Fruit fly (Drosophila melanogaster) whole organism, embryonic: ENCODE results near the gene CG5446.

Source experiments
- Adf1 ChIP-seq: fragments of 200-800 bp; sonication (Bioruptor generic); IDR thresholded peaks from 2 replicates; pipeline ENCODE4 v1.3.6; 2022; ENCODE audit warnings: missing biosample characterization, missing genetic modification characterization
- Aef1 ChIP-seq: fragments of 200-800 bp; sonication (Bioruptor generic); IDR thresholded peaks from 3 replicates; pipeline ENCODE4 v1.3.6; 2022; ENCODE audit warnings: missing biosample characterization, missing genetic modification characterization
- Atf6 ChIP-seq: fragments of 200-800 bp; sonication (Bioruptor generic); IDR thresholded peaks from 2 replicates; pipeline ENCODE4 v1.3.6; 2022; ENCODE audit warnings: missing biosample characterization, missing genetic modification characterization
- Bdp1 ChIP-seq: fragments of 200-800 bp; sonication (Bioruptor generic); optimal IDR thresholded peaks from 3 replicates; lab custom pipeline; 2016; ENCODE audit warnings: missing biosample characterization, missing genetic modification characterization
- CG10565 ChIP-seq: fragments of 200-800 bp; sonication (Bioruptor generic); optimal IDR thresholded peaks from 3 replicates; lab custom pipeline; 2016; ENCODE audit warnings: missing biosample characterization, mild to moderate bottlenecking, missing genetic modification characterization
- CG11696 ChIP-seq: fragments of 200-800 bp; sonication (Bioruptor generic); IDR thresholded peaks from 2 replicates; pipeline ENCODE4 v1.3.6; 2022; ENCODE audit warnings: missing biosample characterization, missing genetic modification characterization
- CG12299 ChIP-seq: fragments of 200-800 bp; sonication (Bioruptor generic); optimal IDR thresholded peaks from 2 replicates; lab custom pipeline; 2018; ENCODE audit warnings: missing biosample characterization, mild to moderate bottlenecking, missing genetic modification characterization
- CG13296 ChIP-seq: fragments of 200-800 bp; sonication (Bioruptor generic); optimal IDR thresholded peaks from 3 replicates; lab custom pipeline; 2018; ENCODE audit warnings: missing biosample characterization, mild to moderate bottlenecking, missing genetic modification characterization
- CG13424 ChIP-seq: fragments of 200-800 bp; sonication (Bioruptor generic); optimal IDR thresholded peaks from 2 replicates; lab custom pipeline; 2019; ENCODE audit warnings: missing biosample characterization, mild to moderate bottlenecking, missing genetic modification characterization, moderate library complexity
- CG13894 ChIP-seq: fragments of 200-800 bp; sonication (Bioruptor generic); optimal IDR thresholded peaks from 3 replicates; lab custom pipeline; 2018; ENCODE audit warnings: missing biosample characterization, mild to moderate bottlenecking, missing genetic modification characterization, moderate library complexity
- CG14860 ChIP-seq: fragments of 200-800 bp; sonication (Bioruptor generic); IDR thresholded peaks from 3 replicates; pipeline ENCODE4 v1.3.6; 2022; ENCODE audit warnings: missing biosample characterization, missing genetic modification characterization; ENCODE audit not compliant: partially characterized antibody
- CG1529 ChIP-seq: fragments of 200-800 bp; sonication (Bioruptor generic); optimal IDR thresholded peaks from 3 replicates; lab custom pipeline; 2018; ENCODE audit warnings: missing biosample characterization, missing genetic modification characterization
- CG17359 ChIP-seq: fragments of 200-800 bp; sonication (Bioruptor generic); optimal IDR thresholded peaks from 3 replicates; lab custom pipeline; 2018; ENCODE audit warnings: missing biosample characterization, mild to moderate bottlenecking, missing genetic modification characterization, moderate library complexity
- CG18011 ChIP-seq: fragments of 200-800 bp; sonication (Bioruptor generic); optimal IDR thresholded peaks from 2 replicates; lab custom pipeline; 2017; ENCODE audit warnings: missing biosample characterization, missing genetic modification characterization, mild to moderate bottlenecking, moderate library complexity, missing genotype
- CG18599 ChIP-seq: fragments of 200-800 bp; sonication (Bioruptor generic); optimal IDR thresholded peaks from 3 replicates; lab custom pipeline; 2017; ENCODE audit warnings: missing biosample characterization, missing genetic modification characterization, mild to moderate bottlenecking, moderate library complexity, missing genetic modification reagents
- CG2202 ChIP-seq: fragments of 200-800 bp; sonication (Bioruptor generic); optimal IDR thresholded peaks from 2 replicates; lab custom pipeline; 2018; ENCODE audit warnings: missing biosample characterization, mild to moderate bottlenecking, missing genetic modification characterization
- CG30020 ChIP-seq: fragments of 200-800 bp; optimal IDR thresholded peaks from 2 replicates; lab custom pipeline; 2019; ENCODE audit warnings: missing biosample characterization, mild to moderate bottlenecking, missing genetic modification characterization, moderate library complexity
- CG30431 ChIP-seq: fragments of 200-800 bp; sonication (Bioruptor generic); optimal IDR thresholded peaks from 2 replicates; lab custom pipeline; 2017; ENCODE audit warnings: missing biosample characterization, missing genetic modification characterization
- CG6272 ChIP-seq: fragments of 200-800 bp; sonication (Bioruptor generic); IDR thresholded peaks from 2 replicates; pipeline ENCODE4 v1.3.6; 2022; ENCODE audit warnings: missing biosample characterization, missing genetic modification characterization
- CG7745 ChIP-seq: fragments of 200-800 bp; sonication (Bioruptor generic); optimal IDR thresholded peaks from 2 replicates; lab custom pipeline; 2018; ENCODE audit warnings: missing biosample characterization, mild to moderate bottlenecking, missing genetic modification characterization, moderate library complexity
- CG8388 ChIP-seq: fragments of 200-800 bp; sonication (Bioruptor generic); optimal IDR thresholded peaks from 2 replicates; lab custom pipeline; 2019; ENCODE audit warnings: missing biosample characterization, mild to moderate bottlenecking, missing genetic modification characterization, moderate library complexity
- CG9876 ChIP-seq: fragments of 200-800 bp; sonication (Bioruptor generic); optimal IDR thresholded peaks from 2 replicates; lab custom pipeline; 2016; ENCODE audit warnings: missing biosample characterization, missing genetic modification characterization
- Deaf1 ChIP-seq: fragments of 200-800 bp; optimal IDR thresholded peaks from 3 replicates; lab custom pipeline; 2019; ENCODE audit warnings: missing biosample characterization, mild to moderate bottlenecking, missing genetic modification characterization, moderate library complexity
- Fer3 ChIP-seq: fragments of 200-800 bp; sonication (Bioruptor generic); optimal IDR thresholded peaks from 2 replicates; lab custom pipeline; 2018; ENCODE audit warnings: missing biosample characterization, mild to moderate bottlenecking, missing genetic modification characterization, moderate library complexity
- Gsc ChIP-seq: fragments of 200-800 bp; sonication (Bioruptor generic); IDR thresholded peaks from 2 replicates; pipeline ENCODE4 v1.3.6; 2022; ENCODE audit warnings: missing biosample characterization, missing genetic modification characterization
- Gug ChIP-seq: fragments of 200-800 bp; sonication (Bioruptor generic); IDR thresholded peaks from 4 replicates; pipeline ENCODE4 v1.3.6; 2022; ENCODE audit warnings: missing biosample characterization, missing genetic modification characterization
- HLH3B ChIP-seq: fragments of 200-800 bp; sonication (Bioruptor generic); IDR thresholded peaks from 2 replicates; pipeline ENCODE4 v1.3.6; 2022; ENCODE audit warnings: missing biosample characterization, missing genetic modification characterization
- HLH54F ChIP-seq: fragments of 200-800 bp; sonication (Bioruptor generic); optimal IDR thresholded peaks from 3 replicates; lab custom pipeline; 2016; ENCODE audit warnings: missing biosample characterization, missing genetic modification characterization
- NFAT ChIP-seq: fragments of 200-800 bp; sonication (Bioruptor generic); IDR thresholded peaks from 2 replicates; pipeline ENCODE4 v1.3.6; 2022; ENCODE audit warnings: missing biosample characterization, missing genetic modification characterization
- Rfx ChIP-seq: fragments of 200-800 bp; sonication (Bioruptor generic); IDR thresholded peaks from 2 replicates; pipeline ENCODE4 v1.3.6; 2022; ENCODE audit warnings: missing biosample characterization, missing genetic modification characterization
- Sin3A ChIP-seq: fragments of >200 bp; optimal IDR thresholded peaks from 2 replicates; lab custom pipeline; 2018
- Taf1 ChIP-seq: fragments of 200-800 bp; sonication (Bioruptor generic); IDR thresholded peaks from 2 replicates; pipeline ENCODE4 v1.3.6; 2022; ENCODE audit warnings: missing biosample characterization, missing genetic modification characterization
- ab ChIP-seq: fragments of 200-800 bp; sonication (Bioruptor generic); optimal IDR thresholded peaks from 2 replicates; lab custom pipeline; 2016; ENCODE audit warnings: missing biosample characterization, missing genetic modification characterization
- crp ChIP-seq, 2 experiments: fragments of 200-800 bp; sonication (Bioruptor generic); optimal IDR thresholded peaks; 2 replicates in 1 of 2; 3 replicates in 1 of 2; lab custom pipeline; 2017; ENCODE audit warnings: missing biosample characterization in 2 of 2, missing genetic modification characterization in 2 of 2, mild to moderate bottlenecking in 1 of 2, moderate library complexity in 1 of 2
- dan ChIP-seq: fragments of 200-800 bp; sonication (Bioruptor generic); IDR thresholded peaks from 2 replicates; pipeline ENCODE4 v1.3.6; 2022; ENCODE audit warnings: missing biosample characterization, missing genetic modification characterization
- fd3F ChIP-seq: fragments of 200-800 bp; sonication (Bioruptor generic); optimal IDR thresholded peaks from 2 replicates; lab custom pipeline; 2018; ENCODE audit warnings: missing biosample characterization, mild to moderate bottlenecking, missing genetic modification characterization, moderate library complexity
- fd64A ChIP-seq: fragments of 200-800 bp; sonication (Bioruptor generic); optimal IDR thresholded peaks from 3 replicates; lab custom pipeline; 2018; ENCODE audit warnings: missing biosample characterization, mild to moderate bottlenecking, missing genetic modification characterization
- h ChIP-seq: fragments of >200 bp; optimal IDR thresholded peaks from 2 replicates; lab custom pipeline; 2017
- hbn ChIP-seq: fragments of 200-800 bp; sonication (Bioruptor generic); IDR thresholded peaks from 2 replicates; pipeline ENCODE4 v1.3.6; 2022; ENCODE audit warnings: missing biosample characterization, missing genetic modification characterization; ENCODE audit not compliant: partially characterized antibody
- nau ChIP-seq: fragments of 200-800 bp; sonication (Bioruptor generic); optimal IDR thresholded peaks from 3 replicates; lab custom pipeline; 2017; ENCODE audit warnings: missing biosample characterization, mild to moderate bottlenecking, missing genetic modification characterization, missing genetic modification reagents
- oc ChIP-seq: fragments of 200-800 bp; sonication (Bioruptor generic); optimal IDR thresholded peaks from 2 replicates; lab custom pipeline; 2018; ENCODE audit warnings: missing biosample characterization, mild to moderate bottlenecking, missing genetic modification characterization, moderate library complexity
- prd ChIP-seq, 3 experiments: fragments of >200 bp in 2 of 3; fragments of 200-800 bp in 1 of 3; sonication (Bioruptor generic) in 1 of 3; optimal IDR thresholded peaks in 2 of 3; IDR thresholded peaks in 1 of 3; 2 replicates in 2 of 3; 3 replicates in 1 of 3; pipeline versions ENCODE4 v1.3.6 to Lab custom; 2017 to 2022; ENCODE audit warnings: missing biosample characterization in 1 of 3, missing genetic modification characterization in 1 of 3
- row ChIP-seq: fragments of 200-800 bp; sonication (Bioruptor generic); IDR thresholded peaks from 3 replicates; pipeline ENCODE4 v1.3.6; 2022; ENCODE audit warnings: missing biosample characterization, missing genetic modification characterization
- slp2 ChIP-seq: fragments of 200-800 bp; sonication (Bioruptor generic); optimal IDR thresholded peaks from 2 replicates; lab custom pipeline; 2016; ENCODE audit warnings: missing biosample characterization, missing genetic modification characterization
- sna ChIP-seq: fragments of 200-800 bp; sonication (Bioruptor generic); IDR thresholded peaks from 2 replicates; pipeline ENCODE4 v1.3.6; 2022; ENCODE audit warnings: missing biosample characterization, missing genetic modification characterization; ENCODE audit not compliant: partially characterized antibody
- sug ChIP-seq: fragments of 200-800 bp; optimal IDR thresholded peaks from 2 replicates; lab custom pipeline; 2019; ENCODE audit warnings: missing biosample characterization, mild to moderate bottlenecking, missing genetic modification characterization, moderate library complexity
- usp ChIP-seq: fragments of >200 bp; optimal IDR thresholded peaks from 2 replicates; lab custom pipeline; 2017; ENCODE audit warnings: missing biosample characterization, missing genetic modification characterization
- zen ChIP-seq: fragments of 200-800 bp; sonication (Bioruptor generic); optimal IDR thresholded peaks from 3 replicates; lab custom pipeline; 2018; ENCODE audit warnings: missing biosample characterization, mild to moderate bottlenecking, missing genetic modification characterization, moderate library complexity

Gene CG5446

dm6 chr2L:12460767-12461739, 33.5 kb upstream of the CG5446 start (continued):
- TF ChIP-seq CG8388 (GFP tag; lab: Kevin White, UChicago): no peak
- TF ChIP-seq Gug (GFP tag; lab: Robert Waterston, UW): no peak
- no peak for TF ChIP-seq CG6272 (GFP tag; lab: Robert Waterston, UW)
- TF ChIP-seq Taf1: no peak
- TF ChIP-seq NFAT (GFP tag; lab: Robert Waterston, UW): peak; percentile 50; the same call in 1 of the 2 replicates
- peak; percentile 76 for TF ChIP-seq zen
- TF ChIP-seq Gsc (GFP tag; lab: Robert Waterston, UW): no peak
- peak; percentile 21 for TF ChIP-seq Deaf1 (tag; lab: Kevin White, UChicago)
- TF ChIP-seq dan: no peak
- TF ChIP-seq CG13894: peak; percentile 93
- no peak for TF ChIP-seq CG14860 (GFP tag; lab: Robert Waterston, UW)
- peak; percentile 14 for TF ChIP-seq Bdp1 (GFP tag; lab: Kevin White, UChicago)
- no peak for TF ChIP-seq CG30431 (GFP tag; lab: Kevin White, UChicago)
- TF ChIP-seq row (GFP tag; lab: Robert Waterston, UW): 0 out of 3 replicates have a peak, but pooled peaks have one; percentile 22
- TF ChIP-seq CG11696 (GFP tag; lab: Robert Waterston, UW): 0 out of 2 replicates have a peak, but pooled peaks have one; percentile 38
- TF ChIP-seq Fer3 (tag; lab: Kevin White, UChicago): peak; percentile 74
- peak; percentile 35; the same call in 1 of the 2 replicates for TF ChIP-seq Adf1
- TF ChIP-seq sna (GFP tag; lab: Robert Waterston, UW): no peak
- TF ChIP-seq prd (optimal IDR thresholded peaks at IDR 0.05; lab: Kevin White, UChicago): no peak
- TF ChIP-seq prd (GFP tag; IDR thresholded peaks at IDR 0.05; lab: Robert Waterston, UW): peak; percentile 18; the same call in 1 of the 3 replicates
- TF ChIP-seq nau (GFP tag; lab: Kevin White, UChicago): peak; percentile 84
- peak; percentile 47 for TF ChIP-seq CG1529 (GFP tag; lab: Kevin White, UChicago)
- TF ChIP-seq Aef1 (GFP tag; lab: Robert Waterston, UW): no peak
- TF ChIP-seq CG9876 (GFP tag; lab: Kevin White, UChicago): no peak
- no peak for TF ChIP-seq HLH54F (GFP tag; lab: Kevin White, UChicago)
- TF ChIP-seq sug (tag; lab: Kevin White, UChicago): peak; percentile 75
- TF ChIP-seq fd3F (GFP tag; lab: Kevin White, UChicago): peak; percentile 43
- TF ChIP-seq Sin3A: no peak
- TF ChIP-seq ab: no peak
- TF ChIP-seq CG2202: peak; percentile 22
- TF ChIP-seq slp2 (GFP tag; lab: Kevin White, UChicago): no peak
- peak; percentile 62; the same call in 1 of the 2 replicates for TF ChIP-seq Rfx
- peak; percentile 72 for TF ChIP-seq CG12299 (tag; lab: Kevin White, UChicago)
- TF ChIP-seq CG18011 (GFP tag; lab: Kevin White, UChicago): peak; percentile 88
- TF ChIP-seq CG13296 (GFP tag; lab: Kevin White, UChicago): peak; percentile 89
- no peak for TF ChIP-seq CG10565 (GFP tag; lab: Kevin White, UChicago)
- no peak; the same call in 1 of the 2 replicates for TF ChIP-seq HLH3B
- peak; percentile 39 for TF ChIP-seq oc (tag; lab: Kevin White, UChicago)
- TF ChIP-seq Atf6: peak; percentile 79
- TF ChIP-seq crp (GFP tag; optimal IDR thresholded peaks at IDR 0.05; lab: Kevin White, UChicago): peak in 1 of 2 experiments; percentile 7
- TF ChIP-seq CG30020: peak; percentile 13
- peak; percentile 37; the same call in 1 of the 2 replicates for TF ChIP-seq hbn (GFP tag; lab: Robert Waterston, UW)
- peak; percentile 72 for TF ChIP-seq fd64A (GFP tag; lab: Kevin White, UChicago)
- TF ChIP-seq usp (GFP tag; lab: Kevin White, UChicago): no peak
- peak; percentile 15 for TF ChIP-seq CG7745 (tag; lab: Kevin White, UChicago)
- peak; percentile 87 for TF ChIP-seq CG18599 (GFP tag; lab: Kevin White, UChicago)
- no peak for TF ChIP-seq h (lab: Kevin White, UChicago)
- TF ChIP-seq CG13424: peak; percentile 41
- peak; percentile 57 for TF ChIP-seq CG17359 (tag; lab: Kevin White, UChicago)
